Worm (Caenorhabditis elegans): Measurements from ENCODE around the gene Y57A10A.14.
"Not testable (repeated sequence)": the region's sequence is repeated elsewhere in the genome, so short reads cannot be mapped to it uniquely, and the experiment has no call there.

ce11 chrII:12154186-12154585, 31.6 kb upstream of the Y57A10A.14 start, which contains the start of gene Y57A10A.5:
- not testable (repeated sequence) for TF ChIP-seq nhr-6, egl-27, nhr-11 (tag; optimal IDR thresholded peaks at IDR 0.05)
